Worm (Caenorhabditis elegans): ENCODE data around the gene C53A5.17.

DNA sequence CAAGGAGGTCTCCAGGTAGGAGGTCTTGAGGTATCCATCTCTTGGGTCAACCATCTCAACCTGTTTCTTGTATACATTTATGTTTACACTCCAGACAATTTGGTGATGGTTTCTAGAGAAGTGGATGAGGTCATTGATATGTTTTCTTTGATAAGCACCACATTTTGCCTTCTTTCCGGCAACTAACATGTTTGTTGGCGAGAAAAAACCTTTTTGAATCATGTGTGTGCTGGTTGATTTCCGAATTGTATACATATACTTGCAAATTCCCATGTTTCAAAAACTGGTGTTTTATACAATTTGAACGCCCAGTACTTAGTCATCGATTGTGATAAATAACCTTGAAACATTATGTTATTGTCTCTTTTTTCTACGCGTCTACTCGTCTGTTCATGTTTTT, 16.8 kb downstream of the C53A5.17 start:
- TF ChIP-seq unc-62 (GFP tag; optimal IDR thresholded peaks at IDR 0.05) (no peak), snpc-4 (tag; optimal IDR thresholded peaks at IDR 0.05) (no peak), sptf-1 (tag; optimal IDR thresholded peaks at IDR 0.05) (no peak), nhr-76 (tag; optimal IDR thresholded peaks at IDR 0.05) (no peak)
